Worm (Caenorhabditis elegans) whole organism, young adult: ENCODE data around the gene syp-2.

ENCODE experiments used
- C06A6.2 ChIP-seq: fragments of 200-800 bp; sonication (Bioruptor generic); conservative IDR thresholded peaks from 2 replicates; pipeline ENCODE4 v1.3.6; 2022; ENCODE audit warnings: missing genetic modification characterization, missing compliant biosample characterization
- F23B12.7 ChIP-seq: sonication (generic microtip); optimal IDR thresholded peaks from 2 replicates; lab custom pipeline; 2017; ENCODE audit warnings: missing genetic modification characterization, mild to moderate bottlenecking, missing compliant biosample characterization, antibody characterized with exemption, moderate library complexity; ENCODE audit not compliant: insufficient read depth
- F49E8.2 ChIP-seq: sonication (generic microtip); optimal IDR thresholded peaks from 3 replicates; lab custom pipeline; 2017; ENCODE audit warnings: missing genetic modification characterization, mild to moderate bottlenecking, missing compliant biosample characterization, antibody characterized with exemption, moderate library complexity; ENCODE audit not compliant: insufficient read depth
- ZK185.1 ChIP-seq: sonication (generic microtip); optimal IDR thresholded peaks from 2 replicates; lab custom pipeline; 2016; ENCODE audit warnings: mild to moderate bottlenecking, missing genetic modification characterization, missing compliant biosample characterization; ENCODE audit not compliant: poor library complexity, severe bottlenecking
- ama-1 ChIP-seq, 3 experiments: fragments of 150-350 bp in 1 of 3; sonication (generic microtip) in 2 of 3; optimal IDR thresholded peaks; 2 replicates each; lab custom pipeline; 2014 to 2018; ENCODE audit warnings: missing biosample characterization in 2 of 3, missing genetic modification characterization in 2 of 3, missing genetic modification reagents in 2 of 3
- cebp-1 ChIP-seq, 2 experiments: fragments of 200-800 bp in 1 of 2; sonication (Bioruptor generic) in 1 of 2; sonication (generic microtip) in 1 of 2; IDR thresholded peaks in 1 of 2; optimal IDR thresholded peaks in 1 of 2; 2 replicates each; pipeline versions ENCODE4 v1.3.6 to Lab custom; 2017 to 2022; ENCODE audit warnings: missing compliant biosample characterization in 2 of 2, missing genetic modification characterization in 2 of 2, mild to moderate bottlenecking in 1 of 2, missing genetic modification reagents in 1 of 2, moderate library complexity in 1 of 2
- gei-17 ChIP-seq: fragments of 200-800 bp; sonication (Bioruptor generic); optimal IDR thresholded peaks from 2 replicates; lab custom pipeline; 2018; ENCODE audit warnings: mild to moderate bottlenecking, missing genetic modification characterization, missing compliant biosample characterization
- hlh-12 ChIP-seq: sonication (generic microtip); optimal IDR thresholded peaks from 2 replicates; lab custom pipeline; 2016; ENCODE audit warnings: missing genetic modification characterization, missing compliant biosample characterization
- hsf-1 ChIP-seq: fragments of 200-800 bp; sonication (Bioruptor generic); IDR thresholded peaks from 2 replicates; pipeline ENCODE4 v1.3.6; 2022; ENCODE audit warnings: missing genetic modification reagents, missing genetic modification characterization, missing compliant biosample characterization
- lag-1 ChIP-seq: fragments of 200-800 bp; sonication (Bioruptor generic); IDR thresholded peaks from 2 replicates; pipeline ENCODE4 v1.3.6; 2022; ENCODE audit warnings: missing genetic modification reagents, missing genetic modification characterization, missing compliant biosample characterization
- let-607 ChIP-seq, 2 experiments: fragments of 200-800 bp in 1 of 2; sonication (Bioruptor generic) in 1 of 2; sonication (generic microtip) in 1 of 2; optimal IDR thresholded peaks; 2 replicates each; lab custom pipeline; 2016 to 2018; ENCODE audit warnings: mild to moderate bottlenecking in 2 of 2, missing compliant biosample characterization in 2 of 2, missing genetic modification characterization in 2 of 2, moderate library complexity in 2 of 2, missing genotype in 1 of 2
- lsl-1 ChIP-seq: fragments of 200-800 bp; sonication (Bioruptor generic); optimal IDR thresholded peaks from 2 replicates; lab custom pipeline; 2018; ENCODE audit warnings: mild to moderate bottlenecking, missing genetic modification characterization, moderate library complexity, missing compliant biosample characterization
- madf-3 ChIP-seq: fragments of 200-800 bp; sonication (Bioruptor generic); IDR thresholded peaks from 2 replicates; pipeline ENCODE4 v1.3.6; 2022; ENCODE audit warnings: missing genetic modification reagents, missing genetic modification characterization, missing compliant biosample characterization
- madf-6 ChIP-seq: fragments of 200-800 bp; sonication (Bioruptor generic); IDR thresholded peaks from 2 replicates; pipeline ENCODE4 v1.3.6; 2022; ENCODE audit warnings: missing genetic modification reagents, missing genetic modification characterization, missing compliant biosample characterization
- mxl-1 ChIP-seq: sonication (generic microtip); optimal IDR thresholded peaks from 2 replicates; lab custom pipeline; 2016; ENCODE audit warnings: missing genetic modification characterization, missing compliant biosample characterization
- nfyb-1 ChIP-seq: fragments of 200-800 bp; sonication (Bioruptor generic); IDR thresholded peaks from 2 replicates; pipeline ENCODE4 v1.3.6; 2022; ENCODE audit warnings: missing genetic modification reagents, missing genetic modification characterization, missing compliant biosample characterization
- nhr-179 ChIP-seq: sonication (generic microtip); optimal IDR thresholded peaks from 2 replicates; lab custom pipeline; 2016; ENCODE audit warnings: mild to moderate bottlenecking, missing genetic modification characterization, missing compliant biosample characterization
- nhr-80 ChIP-seq: sonication (generic microtip); optimal IDR thresholded peaks from 2 replicates; lab custom pipeline; 2016; ENCODE audit warnings: missing genetic modification characterization, missing compliant biosample characterization
- pha-4 ChIP-seq: fragments of 150-350 bp; sonication (generic microtip); optimal IDR thresholded peaks from 2 replicates; lab custom pipeline; 2014; ENCODE audit warnings: missing biosample characterization, missing genetic modification reagents, missing genetic modification characterization
- rec-8 ChIP-seq, 2 experiments: sonication (generic microtip); optimal IDR thresholded peaks; 2 replicates each; lab custom pipeline; 2016; ENCODE audit warnings: mild to moderate bottlenecking in 2 of 2, missing genetic modification characterization in 2 of 2, missing genetic modification reagents in 2 of 2, missing genotype in 2 of 2, missing biosample characterization in 1 of 2, missing compliant biosample characterization in 1 of 2, moderate library complexity in 1 of 2
- sdz-38 ChIP-seq: sonication (generic microtip); optimal IDR thresholded peaks from 2 replicates; lab custom pipeline; 2016; ENCODE audit warnings: missing genotype, missing genetic modification characterization, missing compliant biosample characterization
- snpc-1.1 ChIP-seq: sonication (generic microtip); optimal IDR thresholded peaks from 2 replicates; lab custom pipeline; 2017; ENCODE audit warnings: missing genetic modification characterization, mild to moderate bottlenecking, missing compliant biosample characterization, antibody characterized with exemption, moderate library complexity, missing genotype, missing genetic modification reagents; ENCODE audit not compliant: insufficient read depth
- snpc-1.3 ChIP-seq: sonication (generic microtip); optimal IDR thresholded peaks from 2 replicates; lab custom pipeline; 2017; ENCODE audit warnings: missing genetic modification characterization, mild to moderate bottlenecking, missing compliant biosample characterization, antibody characterized with exemption, moderate library complexity, missing genotype, missing genetic modification reagents; ENCODE audit not compliant: insufficient read depth
- snpc-3.4 ChIP-seq: sonication (generic microtip); optimal IDR thresholded peaks from 2 replicates; lab custom pipeline; 2017; ENCODE audit warnings: missing genetic modification characterization, mild to moderate bottlenecking, missing compliant biosample characterization, antibody characterized with exemption, moderate library complexity, missing genotype, missing genetic modification reagents
- tbp1 ChIP-seq: fragments of 200-800 bp; sonication (Bioruptor generic); optimal IDR thresholded peaks from 2 replicates; lab custom pipeline; 2018; ENCODE audit warnings: mild to moderate bottlenecking, missing genetic modification characterization, missing compliant biosample characterization
- tlf-1 ChIP-seq: fragments of 200-800 bp; sonication (Bioruptor generic); optimal IDR thresholded peaks from 2 replicates; lab custom pipeline; 2018; ENCODE audit warnings: mild to moderate bottlenecking, missing genetic modification characterization, missing compliant biosample characterization
- unc-130 ChIP-seq: sonication (generic microtip); optimal IDR thresholded peaks from 2 replicates; lab custom pipeline; 2016; ENCODE audit warnings: missing genetic modification reagents, missing genetic modification characterization, missing compliant biosample characterization
- zfh-2 ChIP-seq: fragments of 200-800 bp; sonication (Bioruptor generic); conservative IDR thresholded peaks from 2 replicates; pipeline ENCODE4 v1.3.6; 2022; ENCODE audit warnings: missing genetic modification reagents, missing genetic modification characterization, missing compliant biosample characterization
- zim-3 ChIP-seq: sonication (generic microtip); optimal IDR thresholded peaks from 2 replicates; lab custom pipeline; 2017; ENCODE audit warnings: mild to moderate bottlenecking, missing genetic modification characterization, moderate library complexity, missing compliant biosample characterization
- ztf-25 ChIP-seq: fragments of 200-800 bp; sonication (Bioruptor generic); IDR thresholded peaks from 2 replicates; pipeline ENCODE4 v1.3.6; 2022; ENCODE audit warnings: missing genetic modification reagents, missing genetic modification characterization, missing compliant biosample characterization

Gene syp-2

DNA sequence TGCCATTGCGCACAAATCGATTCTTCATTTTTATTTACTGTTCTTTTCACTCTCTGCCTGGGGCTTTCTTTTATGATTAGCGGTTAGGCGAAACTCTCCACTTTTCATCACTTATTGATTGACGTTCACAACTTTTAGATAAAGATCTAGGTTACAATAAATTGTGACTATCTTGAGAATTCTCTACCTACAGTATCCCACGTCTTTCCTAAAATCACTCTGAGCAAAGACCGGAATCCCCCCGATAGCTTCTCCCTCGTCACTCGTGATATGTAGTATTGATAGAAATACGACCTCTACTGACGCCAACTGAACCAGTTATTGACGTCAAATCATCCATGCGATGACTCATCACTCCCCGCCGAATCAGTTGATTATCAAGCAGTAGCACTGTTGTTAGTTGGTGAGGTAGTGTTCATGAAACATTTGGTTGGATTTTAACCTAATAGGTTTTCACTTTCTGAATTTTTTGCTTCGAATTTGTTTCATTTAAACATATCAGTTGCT, 14.5 kb upstream of the syp-2 start, which contains the start of gene hir-1:
hir-1 (plus strand) TSS at position 405 of the 507 bp plus-strand sequence.
- TF ChIP-seq pha-4 (tag; lab: Kevin White, UChicago): no peak
- no peak for TF ChIP-seq nfyb-1 (GFP tag; lab: Robert Waterston, UW)

DNA sequence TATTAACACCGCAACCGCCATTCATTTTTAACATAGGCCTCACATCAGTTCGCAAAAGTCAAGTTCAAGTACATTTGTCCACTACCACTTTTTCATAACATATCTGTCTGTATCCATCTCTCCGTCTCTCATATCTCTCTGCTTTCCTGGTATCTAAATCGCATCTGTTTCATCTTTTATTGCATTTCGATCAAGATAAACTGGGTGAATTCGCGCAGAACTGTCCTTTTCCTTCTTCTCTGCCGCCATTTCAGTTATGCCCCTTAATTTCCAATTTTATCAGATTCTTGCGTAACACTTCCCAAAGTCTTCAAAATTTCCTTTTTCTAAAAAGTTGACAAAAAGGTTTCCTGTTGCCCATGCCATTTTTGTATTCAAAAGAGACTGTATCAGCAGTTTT, 13.0 kb upstream of the syp-2 start:
- TF ChIP-seq ama-1 (optimal IDR thresholded peaks at IDR 0.05; lab: Kevin White, UChicago): no peak
- TF ChIP-seq ama-1 (GFP tag; optimal IDR thresholded peaks at IDR 0.05; lab: Kevin White, UChicago): no peak
- no peak for TF ChIP-seq nfyb-1 (GFP tag; lab: Robert Waterston, UW)
- TF ChIP-seq tlf-1: no peak
- no peak for TF ChIP-seq zim-3 (tag; lab: Kevin White, UChicago)

DNA sequence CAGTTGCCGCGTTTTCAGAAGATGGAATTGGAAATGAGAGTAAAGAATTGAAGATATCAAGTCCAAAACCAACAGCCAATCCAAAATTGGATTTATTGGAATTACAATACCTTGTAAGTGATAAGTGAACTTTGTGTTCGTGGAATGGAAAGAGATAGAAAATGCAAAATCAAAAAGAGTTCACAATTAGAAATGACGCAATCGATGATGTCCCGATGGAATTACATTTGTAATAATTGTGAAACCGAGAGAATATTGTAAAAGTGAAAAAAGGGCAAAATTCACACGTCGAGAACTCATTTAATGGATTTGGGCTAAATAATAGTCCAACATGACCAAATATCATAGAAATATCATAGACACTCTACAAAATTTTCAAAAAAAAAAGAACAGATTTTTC, 11.1 kb upstream of the syp-2 start:
- TF ChIP-seq ZK185.1 (tag; lab: Kevin White, UChicago) (no peak), F49E8.2 (no peak), unc-130 (GFP tag; lab: Kevin White, UChicago) (no peak), cebp-1 (GFP tag; IDR thresholded peaks at IDR 0.05; lab: Robert Waterston, UW) (no peak), cebp-1 (tag; optimal IDR thresholded peaks at IDR 0.05; lab: Kevin White, UChicago) (no peak), ama-1 (optimal IDR thresholded peaks at IDR 0.05; lab: Kevin White, UChicago) (no peak), ama-1 (GFP tag; optimal IDR thresholded peaks at IDR 0.05; lab: Kevin White, UChicago) (no peak), rec-8 (tag; optimal IDR thresholded peaks at IDR 0.05; lab: Kevin White, UChicago) (no peak), gei-17 (GFP tag; lab: Kevin White, UChicago) (no peak), F23B12.7 (tag; lab: Kevin White, UChicago) (no peak)

DNA sequence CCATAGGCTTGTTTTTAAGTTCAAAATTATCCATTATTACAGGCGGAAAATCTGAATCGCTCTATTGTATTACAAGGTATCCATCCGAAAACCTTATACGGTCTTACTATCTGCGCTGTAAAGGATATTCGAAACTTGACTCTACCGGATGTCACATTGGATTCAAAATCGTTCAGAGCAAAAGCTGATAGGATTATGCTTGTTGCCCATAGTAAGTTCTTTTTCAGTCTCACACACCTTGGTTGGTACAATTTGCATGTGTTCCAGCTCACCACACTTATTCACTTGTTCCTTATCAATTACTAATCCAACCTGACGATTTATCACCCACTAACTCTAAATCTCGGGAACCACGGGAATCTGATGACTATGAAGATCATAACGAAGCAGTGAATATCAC, 8.6 kb upstream of the syp-2 start:
- TF ChIP-seq sdz-38 (no peak), ztf-25 (GFP tag; lab: Robert Waterston, UW) (no peak), mxl-1 (tag; lab: Kevin White, UChicago) (no peak), zfh-2 (GFP tag; lab: Robert Waterston, UW) (no peak), hlh-12 (tag; lab: Kevin White, UChicago) (no peak), lag-1 (GFP tag; lab: Robert Waterston, UW) (no peak), snpc-3.4 (no peak), snpc-1.3 (tag; lab: Kevin White, UChicago) (no peak), hsf-1 (no peak), let-607 (tag; optimal IDR thresholded peaks at IDR 0.05; lab: Kevin White, UChicago) (no peak)

DNA sequence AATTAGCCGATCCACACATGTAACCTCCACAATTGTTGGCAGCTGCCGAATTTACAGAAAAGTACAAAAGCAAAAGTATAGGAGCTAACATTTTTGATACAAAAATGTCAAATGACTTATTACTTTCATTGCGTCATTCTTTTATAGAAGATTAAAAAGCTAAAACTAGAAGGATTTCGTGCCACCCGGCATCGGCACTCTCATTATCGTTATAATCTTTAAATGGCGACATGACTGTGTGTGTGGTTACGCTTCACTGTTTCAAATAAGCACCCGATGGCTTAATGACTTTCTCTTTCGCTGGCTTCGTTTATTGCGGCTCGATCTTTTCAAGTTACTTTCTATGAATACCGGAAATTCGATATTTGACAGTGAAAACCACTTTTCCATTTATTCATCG, 2.5 kb upstream of the syp-2 start, which contains the start of gene grl-1:
grl-1 (minus strand) TSS at position 101 of the 400 bp plus-strand sequence.
- no peak for TF ChIP-seq tbp1 (GFP tag; lab: Kevin White, UChicago)
- no peak for TF ChIP-seq C06A6.2
- TF ChIP-seq cebp-1 (GFP tag; IDR thresholded peaks at IDR 0.05; lab: Robert Waterston, UW): no peak
- TF ChIP-seq cebp-1 (tag; optimal IDR thresholded peaks at IDR 0.05; lab: Kevin White, UChicago): no peak
- no peak for TF ChIP-seq lsl-1 (GFP tag; lab: Kevin White, UChicago)
- TF ChIP-seq nhr-80 (tag; lab: Kevin White, UChicago): no peak
- TF ChIP-seq snpc-1.1 (tag; lab: Kevin White, UChicago): no peak
- 0 out of 2 replicates have a peak, but pooled peaks have one; percentile 20 for TF ChIP-seq madf-6
- no peak for TF ChIP-seq madf-3 (GFP tag; lab: Robert Waterston, UW)
- TF ChIP-seq nhr-179 (tag; lab: Kevin White, UChicago): no peak
